Worm (Caenorhabditis elegans) whole organism, young adult: ENCODE results near the gene ilcr-2.

Experiments used
- F49E8.2 ChIP-seq: sonication (generic microtip); optimal IDR thresholded peaks from 3 replicates; lab custom pipeline; 2017; ENCODE audit warnings: missing genetic modification characterization, mild to moderate bottlenecking, missing compliant biosample characterization, antibody characterized with exemption, moderate library complexity; ENCODE audit not compliant: insufficient read depth
- ama-1 ChIP-seq, 3 experiments: fragments of 150-350 bp in 1 of 3; sonication (generic microtip) in 2 of 3; optimal IDR thresholded peaks; 2 replicates each; lab custom pipeline; 2014 to 2018; ENCODE audit warnings: missing biosample characterization in 2 of 3, missing genetic modification characterization in 2 of 3, missing genetic modification reagents in 2 of 3
- dpl-1 ChIP-seq: fragments of 150-350 bp; optimal IDR thresholded peaks from 2 replicates; lab custom pipeline; 2014; ENCODE audit warnings: missing biosample characterization, missing genetic modification reagents, missing genetic modification characterization
- lsy-27 ChIP-seq: sonication (generic microtip); optimal IDR thresholded peaks from 2 replicates; lab custom pipeline; 2017; ENCODE audit warnings: missing genetic modification characterization, mild to moderate bottlenecking, missing compliant biosample characterization, antibody characterized with exemption, missing genotype, borderline replicate concordance; ENCODE audit not compliant: insufficient read depth
- repo-1 ChIP-seq: sonication (generic microtip); optimal IDR thresholded peaks from 2 replicates; lab custom pipeline; 2017; ENCODE audit warnings: mild to moderate bottlenecking, missing genetic modification characterization, missing compliant biosample characterization
- sdz-38 ChIP-seq: sonication (generic microtip); optimal IDR thresholded peaks from 2 replicates; lab custom pipeline; 2016; ENCODE audit warnings: missing genotype, missing genetic modification characterization, missing compliant biosample characterization

ce11 chrII:5481982-5482381 is 6.9 kb downstream of the ilcr-2 start, which contains the start of gene cal-8:
- TF ChIP-seq repo-1: no peak
- no peak for TF ChIP-seq F49E8.2
- no peak for TF ChIP-seq ama-1 (optimal IDR thresholded peaks at IDR 0.05; lab: Kevin White, UChicago)
- TF ChIP-seq ama-1 (GFP tag; optimal IDR thresholded peaks at IDR 0.05; lab: Kevin White, UChicago): no peak
- TF ChIP-seq dpl-1 (GFP tag; lab: Kevin White, UChicago): no peak
- no peak for TF ChIP-seq sdz-38 (tag; lab: Kevin White, UChicago)
- TF ChIP-seq lsy-27 (tag; lab: Kevin White, UChicago): no peak
